Worm (Caenorhabditis elegans): ENCODE data around the gene gbh-2.
A peak's percentile ranks its signal among the peaks of the same experiment; 100 is the strongest.

gbh-2 gene

DNA sequence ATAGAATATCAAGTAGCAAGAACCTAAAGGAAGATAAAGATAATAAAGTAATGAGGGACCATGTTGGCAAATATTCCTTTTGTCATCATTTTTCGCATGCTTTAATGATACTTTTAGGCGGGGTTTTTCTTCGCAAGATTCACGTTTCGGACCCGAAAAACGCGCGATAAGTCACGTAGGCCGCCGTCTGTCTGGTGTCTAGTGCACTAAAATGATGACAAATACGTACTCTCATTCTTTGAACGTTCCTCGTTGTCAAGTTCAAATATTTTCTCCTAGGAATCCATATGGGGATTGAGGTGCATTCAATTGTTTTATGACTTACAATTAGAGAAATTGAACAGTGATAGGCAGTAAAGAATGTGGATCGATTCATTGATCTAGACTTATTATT is 1.9 kb upstream of the gbh-2 start, which contains the start of gene taap-1 (continued):
- TF ChIP-seq mab-5 (tag; optimal IDR thresholded peaks at IDR 0.05) (no peak), sem-4 (tag; optimal IDR thresholded peaks at IDR 0.05) (peak; percentile 52), ama-1 (optimal IDR thresholded peaks at IDR 0.05) (peak; percentile 39), crh-2 (tag; optimal IDR thresholded peaks at IDR 0.05) (no peak), unc-55 (GFP tag; optimal IDR thresholded peaks at IDR 0.05) (no peak)

DNA sequence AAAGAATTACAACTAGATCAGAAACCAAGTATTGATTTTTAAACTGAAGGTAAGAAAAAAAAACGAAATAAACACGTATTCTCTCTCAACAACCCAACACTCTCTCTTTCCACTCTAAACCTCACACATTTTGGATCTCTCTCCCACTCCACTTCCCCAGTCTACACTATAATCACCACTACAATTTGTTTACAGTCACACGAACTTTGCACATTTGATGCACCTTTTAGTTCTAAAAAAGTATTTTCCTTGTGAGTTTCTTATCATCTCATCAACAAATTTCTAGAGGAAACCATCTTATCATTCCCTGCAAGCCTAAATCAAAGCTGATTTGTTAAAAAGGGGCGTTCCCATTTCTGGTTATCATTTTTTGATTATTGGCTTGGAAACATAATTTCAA is 1.1 kb upstream of the gbh-2 start:
- TF ChIP-seq ceh-82 (tag; optimal IDR thresholded peaks at IDR 0.05) (no peak), lin-11 (tag; optimal IDR thresholded peaks at IDR 0.05) (no peak), lin-13 (GFP tag; optimal IDR thresholded peaks at IDR 0.05) (no peak), sma-3 (GFP tag; optimal IDR thresholded peaks at IDR 0.05) (no peak), ztf-1 (GFP tag; conservative IDR thresholded peaks at IDR 0.05) (no peak), aly-2 (tag; optimal IDR thresholded peaks at IDR 0.05) (no peak), dmd-4 (tag; optimal IDR thresholded peaks at IDR 0.05) (no peak), nhr-23 (tag; optimal IDR thresholded peaks at IDR 0.05) (no peak), ceh-16 (tag; optimal IDR thresholded peaks at IDR 0.05) (no peak), Y55F3AM.14 (GFP tag; optimal IDR thresholded peaks at IDR 0.05) (no peak), nhr-77 (tag; optimal IDR thresholded peaks at IDR 0.05) (no peak), alr-1 (tag; optimal IDR thresholded peaks at IDR 0.05) (no peak), nhr-129 (tag; optimal IDR thresholded peaks at IDR 0.05) (peak; percentile 63), unc-39 (tag; optimal IDR thresholded peaks at IDR 0.05) (no peak), nhr-237 (tag; optimal IDR thresholded peaks at IDR 0.05) (no peak), ZK546.5 (tag; optimal IDR thresholded peaks at IDR 0.05) (no peak), gmeb-1 (tag; optimal IDR thresholded peaks at IDR 0.05) (peak; percentile 30), ama-1 (optimal IDR thresholded peaks at IDR 0.05) (peak; percentile 8), fos-1 (tag; optimal IDR thresholded peaks at IDR 0.05) (peak; percentile 71), sem-4 (tag; optimal IDR thresholded peaks at IDR 0.05) (no peak), F13H6.1 (tag; optimal IDR thresholded peaks at IDR 0.05) (peak; percentile 56), C34F6.9 (tag; optimal IDR thresholded peaks at IDR 0.05) (peak; percentile 33), blmp-1 (tag; optimal IDR thresholded peaks at IDR 0.05; ENCODE audit: insufficient read depth) (no peak), nhr-6 (tag; optimal IDR thresholded peaks at IDR 0.05) (no peak), crh-2 (tag; optimal IDR thresholded peaks at IDR 0.05) (peak; percentile 78), lin-39 (tag; optimal IDR thresholded peaks at IDR 0.05) (no peak), elt-1 (tag; optimal IDR thresholded peaks at IDR 0.05) (no peak), R02D3.7 (tag; optimal IDR thresholded peaks at IDR 0.05) (no peak), nhr-10 (tag; optimal IDR thresholded peaks at IDR 0.05) (no peak), mab-5 (tag; optimal IDR thresholded peaks at IDR 0.05) (no peak), nhr-12 (tag; optimal IDR thresholded peaks at IDR 0.05) (no peak), sma-9 (GFP tag; optimal IDR thresholded peaks at IDR 0.05) (peak; percentile 68), sma-9 (tag; optimal IDR thresholded peaks at IDR 0.05) (no peak), lsy-2 (tag; optimal IDR thresholded peaks at IDR 0.05) (peak in 1 of 2 experiments; percentile 26), peb-1 (tag; optimal IDR thresholded peaks at IDR 0.05) (no peak), mdl-1 (tag; optimal IDR thresholded peaks at IDR 0.05) (no peak), zag-1 (tag; optimal IDR thresholded peaks at IDR 0.05) (no peak), ztf-4 (tag; optimal IDR thresholded peaks at IDR 0.05) (no peak), mbf-1 (tag; optimal IDR thresholded peaks at IDR 0.05) (no peak), nhr-11 (tag; optimal IDR thresholded peaks at IDR 0.05) (no peak), elt-3 (tag; optimal IDR thresholded peaks at IDR 0.05) (no peak), egl-27 (tag; optimal IDR thresholded peaks at IDR 0.05) (peak; percentile 13), nhr-25 (tag; optimal IDR thresholded peaks at IDR 0.05) (no peak), nhr-21 (tag; optimal IDR thresholded peaks at IDR 0.05) (no peak), snpc-4 (tag; optimal IDR thresholded peaks at IDR 0.05) (no peak), unc-62 (GFP tag; optimal IDR thresholded peaks at IDR 0.05) (no peak), unc-55 (GFP tag; optimal IDR thresholded peaks at IDR 0.05) (peak; percentile 4), ztf-11 (tag; optimal IDR thresholded peaks at IDR 0.05) (no peak)
